Worm (Caenorhabditis elegans): ENCODE data around the gene dnbp-1.

dnbp-1 gene

DNA sequence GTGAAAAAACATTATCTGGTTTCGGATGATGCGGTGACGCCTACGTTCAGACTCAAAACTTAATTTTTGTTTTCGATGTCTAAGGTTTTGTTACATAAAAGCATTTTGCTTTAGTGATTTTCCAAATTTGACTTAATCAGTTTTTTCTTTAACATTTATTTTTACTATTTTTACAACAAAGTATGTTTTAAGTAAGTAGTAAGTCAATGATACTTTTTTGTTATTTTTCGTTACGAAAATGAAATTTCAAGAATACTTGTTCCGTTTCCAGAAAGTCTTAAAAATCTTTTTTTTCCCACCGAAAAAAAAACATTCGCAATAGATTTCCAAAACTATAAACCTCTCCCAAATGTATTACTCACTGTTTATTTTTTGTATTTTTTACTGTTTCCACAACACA lies 52.0 kb downstream of the dnbp-1 start:
- no peak for TF ChIP-seq unc-62 (GFP tag; optimal IDR thresholded peaks at IDR 0.05)

DNA sequence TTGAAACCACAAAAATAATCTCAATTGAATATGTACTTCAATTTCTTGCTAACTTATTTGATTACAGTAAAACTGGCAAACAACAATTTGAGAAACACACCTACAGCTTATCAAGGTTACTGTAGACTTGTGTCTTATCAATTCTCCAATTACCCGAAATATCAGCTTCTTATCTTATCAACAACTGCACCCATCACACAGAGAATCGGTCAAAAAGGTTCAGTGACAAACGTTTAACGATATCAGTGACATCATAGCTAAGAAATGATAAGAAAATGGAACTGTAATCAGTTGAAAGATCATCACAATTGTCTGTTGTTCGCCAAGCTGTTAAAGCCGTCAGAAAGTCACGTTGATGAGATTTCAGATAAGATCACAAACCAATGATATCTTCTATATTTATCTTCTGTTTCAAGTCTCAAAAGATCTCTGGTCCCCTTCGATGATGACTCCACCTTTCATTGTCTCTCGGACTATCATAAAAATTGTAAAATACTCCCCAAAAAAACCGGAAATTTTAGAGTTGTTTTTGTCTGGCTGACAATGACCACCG lies 60.4 kb downstream of the dnbp-1 start:
- no peak for TF ChIP-seq unc-62 (GFP tag; optimal IDR thresholded peaks at IDR 0.05)
